Fruit fly (Drosophila melanogaster): ENCODE results near the gene vri.

The vri gene

DNA sequence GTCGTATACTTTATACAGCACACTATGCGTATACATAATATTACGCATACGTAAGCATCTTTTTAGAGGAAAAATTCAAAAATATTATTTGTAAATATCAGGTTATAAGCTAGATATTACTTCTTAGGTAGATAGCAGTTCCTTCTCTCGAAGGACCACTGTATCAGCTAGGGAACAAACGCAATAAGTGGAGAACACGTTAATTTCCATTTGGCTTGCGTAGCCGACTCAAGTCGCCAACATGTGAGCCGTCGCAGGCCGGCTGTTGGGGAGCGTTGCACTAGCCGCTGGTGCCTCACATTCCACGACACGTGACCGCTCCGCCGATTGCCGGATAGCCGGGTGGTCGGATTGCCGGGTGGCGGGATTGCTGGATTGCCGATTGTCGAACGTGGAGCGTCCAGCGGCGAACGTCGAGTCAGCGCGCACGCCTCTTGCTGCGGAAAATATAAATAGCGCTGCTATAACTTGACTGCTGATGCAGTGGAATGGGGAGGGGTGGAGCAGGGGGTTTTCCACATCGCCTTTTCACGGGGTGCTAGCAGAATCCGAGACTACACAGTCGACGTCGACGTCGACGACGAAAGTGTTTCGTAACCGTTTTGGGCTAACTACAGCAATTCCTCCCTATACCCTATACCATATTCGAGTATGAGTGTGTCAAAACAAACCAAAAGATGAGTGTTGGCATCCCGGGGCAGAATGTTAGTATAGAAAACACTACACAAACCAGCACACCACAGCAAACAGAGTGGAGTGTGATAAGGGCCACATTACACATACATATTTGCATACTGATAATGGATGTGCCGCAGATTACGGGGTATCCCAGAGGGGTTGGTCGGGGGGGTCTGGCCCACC lies 14.5 kb downstream of the vri start (continued):
- TF ChIP-seq exex (tag; optimal IDR thresholded peaks at IDR 0.05) (no peak), CG2712 (tag; optimal IDR thresholded peaks at IDR 0.05) (no peak), fd64A (GFP tag; optimal IDR thresholded peaks at IDR 0.05) (peak; percentile 59), CG4360 (GFP tag; IDR thresholded peaks at IDR 0.05) (0 out of 2 replicates have a peak, but pooled peaks have one; percentile 20), CG16815 (GFP tag; optimal IDR thresholded peaks at IDR 0.05) (no peak), p53 (GFP tag; optimal IDR thresholded peaks at IDR 0.05) (no peak), cas (GFP tag; IDR thresholded peaks at IDR 0.05) (no peak), CG32772 (GFP tag; IDR thresholded peaks at IDR 0.05) (no peak), CG4707 (GFP tag; optimal IDR thresholded peaks at IDR 0.05) (no peak), lbe (GFP tag; optimal IDR thresholded peaks at IDR 0.05) (no peak), CG10267 (tag; optimal IDR thresholded peaks at IDR 0.05) (no peak), bbx (GFP tag; IDR thresholded peaks at IDR 0.05; ENCODE audit: partially characterized antibody) (no peak), Max (GFP tag; optimal IDR thresholded peaks at IDR 0.05) (no peak), Drgx (GFP tag; IDR thresholded peaks at IDR 0.05) (peak; percentile 34; the same call in 1 of the 2 replicates), CG15479 (GFP tag; optimal IDR thresholded peaks at IDR 0.05) (no peak), Camta (GFP tag; optimal IDR thresholded peaks at IDR 0.05) (peak; percentile 10), pho (GFP tag; optimal IDR thresholded peaks at IDR 0.05) (no peak), CG15011 (GFP tag; optimal IDR thresholded peaks at IDR 0.05) (peak; percentile 0), zfh1 (GFP tag; IDR thresholded peaks at IDR 0.05) (peak; percentile 17; the same call in 1 of the 3 replicates), tna (GFP tag; IDR thresholded peaks at IDR 0.05; ENCODE audit: partially characterized antibody) (no peak), ato (GFP tag; IDR thresholded peaks at IDR 0.05; ENCODE audit: partially characterized antibody) (no peak), zen2 (GFP tag; IDR thresholded peaks at IDR 0.05; ENCODE audit: partially characterized antibody) (no peak), CG10321 (GFP tag; IDR thresholded peaks at IDR 0.05) (no peak), Oaz (GFP tag; IDR thresholded peaks at IDR 0.05) (no peak), HLH54F (GFP tag; optimal IDR thresholded peaks at IDR 0.05) (no peak), Myb (GFP tag; optimal IDR thresholded peaks at IDR 0.05) (no peak), lab (GFP tag; optimal IDR thresholded peaks at IDR 0.05) (peak; percentile 69), luna (GFP tag; optimal IDR thresholded peaks at IDR 0.05) (no peak), CG34422 (GFP tag; IDR thresholded peaks at IDR 0.05) (no peak), ssp (GFP tag; IDR thresholded peaks at IDR 0.05) (no peak), ems (GFP tag; optimal IDR thresholded peaks at IDR 0.05) (no peak), HLH4C (GFP tag; IDR thresholded peaks at IDR 0.05; ENCODE audit: partially characterized antibody) (no peak), sr (GFP tag; IDR thresholded peaks at IDR 0.05) (0 out of 3 replicates have a peak, but pooled peaks have one; percentile 5), CG4282 (GFP tag; optimal IDR thresholded peaks at IDR 0.05) (no peak), nerfin-1 (tag; optimal IDR thresholded peaks at IDR 0.05) (peak; percentile 14), seq (GFP tag; IDR thresholded peaks at IDR 0.05) (no peak), Gug (GFP tag; IDR thresholded peaks at IDR 0.05) (no peak), dmrt99B (tag; optimal IDR thresholded peaks at IDR 0.05) (peak; percentile 17), aop (GFP tag; IDR thresholded peaks at IDR 0.05) (no peak), ttk (GFP tag; IDR thresholded peaks at IDR 0.05) (no peak), Lpt (GFP tag; optimal IDR thresholded peaks at IDR 0.05) (no peak), NC2β (GFP tag; optimal IDR thresholded peaks at IDR 0.05) (no peak), yki (optimal IDR thresholded peaks at IDR 0.05) (no peak), nau (GFP tag; optimal IDR thresholded peaks at IDR 0.05) (no peak), CG17829 (tag; optimal IDR thresholded peaks at IDR 0.05) (no peak), CG18599 (GFP tag; optimal IDR thresholded peaks at IDR 0.05) (peak; percentile 38), CG12299 (tag; optimal IDR thresholded peaks at IDR 0.05) (no peak), schlank (tag; optimal IDR thresholded peaks at IDR 0.05) (no peak), tgo (GFP tag; IDR thresholded peaks at IDR 0.05) (no peak), CG10209 (GFP tag; optimal IDR thresholded peaks at IDR 0.05) (peak; percentile 13)

Data from whole organism, embryonic.